Worm (Caenorhabditis elegans) whole organism, young adult: ENCODE data around the gene D1086.21.

Experiments used
- ceh-100 ChIP-seq: fragments of 200-800 bp; sonication (Bioruptor generic); IDR thresholded peaks from 2 replicates; pipeline ENCODE4 v1.3.6; 2022; ENCODE audit warnings: missing genetic modification reagents, missing genetic modification characterization, missing compliant biosample characterization
- mxl-1 ChIP-seq: sonication (generic microtip); optimal IDR thresholded peaks from 2 replicates; lab custom pipeline; 2016; ENCODE audit warnings: missing genetic modification characterization, missing compliant biosample characterization

- TF ChIP-seq mxl-1 (tag; lab: Kevin White, UChicago), result no peak
- no peak for TF ChIP-seq ceh-100
Observed at ce11 chrV:14094953-14095352, 30.4 kb downstream of the D1086.21 start.
